Worm (Caenorhabditis elegans) whole organism, dauer: Measurements from ENCODE around the gene kin-30.

ENCODE experiments used
- unc-62 ChIP-seq: sonication (generic microtip); optimal IDR thresholded peaks from 2 replicates; lab custom pipeline; 2017; ENCODE audit warnings: missing biosample characterization, missing genetic modification reagents, missing genetic modification characterization

kin-30 gene

ce11 chrV:15290995-15291394, 46.4 kb downstream of the kin-30 start, which contains the start of gene cyp-34A2:
Gene cyp-34A2 (minus strand): TSS chrV:15291095.
- no peak for TF ChIP-seq unc-62 (GFP tag; lab: Kevin White, UChicago)

- TF ChIP-seq unc-62 (GFP tag; lab: Kevin White, UChicago): no peak
These were observed 49.3 kb downstream of the kin-30 start, which contains the start of gene str-96 for ce11 chrV:15293865-15294264. Gene str-96 (minus strand): TSS chrV:15293965.
